Fruit fly (Drosophila melanogaster): Measurements from ENCODE around the gene CG2924.

CG2924 gene

dm6 chrX:2306307-2306706 lies 35.7 kb upstream of the CG2924 start (continued):
- TF ChIP-seq hth (optimal IDR thresholded peaks at IDR 0.05) (no peak), cwo (GFP tag; optimal IDR thresholded peaks at IDR 0.05) (no peak), sob (GFP tag; IDR thresholded peaks at IDR 0.05) (0 out of 2 replicates have a peak, but pooled peaks have one; percentile 25), CG3065 (GFP tag; optimal IDR thresholded peaks at IDR 0.05) (no peak), bab2 (GFP tag; optimal IDR thresholded peaks at IDR 0.05) (peak; percentile 39), nau (GFP tag; optimal IDR thresholded peaks at IDR 0.05) (peak; percentile 73), fd102C (GFP tag; optimal IDR thresholded peaks at IDR 0.05) (no peak), onecut (GFP tag; IDR thresholded peaks at IDR 0.05) (peak; percentile 13; the same call in 1 of the 2 replicates), danr (GFP tag; IDR thresholded peaks at IDR 0.05) (0 out of 2 replicates have a peak, but pooled peaks have one; percentile 22), tgo (GFP tag; IDR thresholded peaks at IDR 0.05) (peak; percentile 73), CkIIα-i1 (GFP tag; IDR thresholded peaks at IDR 0.05) (no peak), ttk (GFP tag; IDR thresholded peaks at IDR 0.05) (peak; percentile 54; the same call in 1 of the 2 replicates), CG6813 (GFP tag; optimal IDR thresholded peaks at IDR 0.05) (no peak), CG7357 (GFP tag; IDR thresholded peaks at IDR 0.05) (peak; percentile 59; the same call in 2 of the 3 replicates), CG4360 (GFP tag; IDR thresholded peaks at IDR 0.05) (no peak), Sox102F (GFP tag; optimal IDR thresholded peaks at IDR 0.05) (peak; percentile 76), CG14860 (GFP tag; IDR thresholded peaks at IDR 0.05; ENCODE audit: partially characterized antibody) (no peak), mirr (GFP tag; optimal IDR thresholded peaks at IDR 0.05) (no peak), Meics (GFP tag; optimal IDR thresholded peaks at IDR 0.05) (peak; percentile 64), CG2889 (GFP tag; IDR thresholded peaks at IDR 0.05) (no peak), Chrac-16 (GFP tag; optimal IDR thresholded peaks at IDR 0.05) (peak; percentile 38), Poxn (GFP tag; IDR thresholded peaks at IDR 0.05) (no peak), CG2199 (GFP tag; IDR thresholded peaks at IDR 0.05) (no peak), gt (GFP tag; IDR thresholded peaks at IDR 0.05) (no peak), CG11093 (GFP tag; IDR thresholded peaks at IDR 0.05) (peak; percentile 53; the same call in 2 of the 3 replicates), prd (optimal IDR thresholded peaks at IDR 0.05) (no peak), prd (GFP tag; IDR thresholded peaks at IDR 0.05) (peak; percentile 72; the same call in 2 of the 3 replicates), bsh (GFP tag; optimal IDR thresholded peaks at IDR 0.05) (peak; percentile 30 to 64), Side (GFP tag; optimal IDR thresholded peaks at IDR 0.05) (peak; percentile 5), CG4424 (GFP tag; optimal IDR thresholded peaks at IDR 0.05) (peak; percentile 67), chinmo (GFP tag; IDR thresholded peaks at IDR 0.05; ENCODE audit: partially characterized antibody) (no peak), Oli (tag; optimal IDR thresholded peaks at IDR 0.05) (peak; percentile 82), pho (GFP tag; optimal IDR thresholded peaks at IDR 0.05) (peak; percentile 35), chif (GFP tag; optimal IDR thresholded peaks at IDR 0.05) (peak; percentile 22 to 40), CG1832 (GFP tag; optimal IDR thresholded peaks at IDR 0.05) (no peak), CG11723 (GFP tag; optimal IDR thresholded peaks at IDR 0.05) (peak; percentile 44), seq (GFP tag; IDR thresholded peaks at IDR 0.05) (peak; percentile 66), ken (GFP tag; IDR thresholded peaks at IDR 0.05) (peak; percentile 38; the same call in 1 of the 3 replicates), Scr (GFP tag; IDR thresholded peaks at IDR 0.05; ENCODE audit: partially characterized antibody) (no peak), nerfin-2 (GFP tag; IDR thresholded peaks at IDR 0.05; ENCODE audit: partially characterized antibody) (no peak), D19B (GFP tag; optimal IDR thresholded peaks at IDR 0.05) (peak; percentile 22), pan (optimal IDR thresholded peaks at IDR 0.05) (no peak), pan (GFP tag; optimal IDR thresholded peaks at IDR 0.05 in 1 of 2, IDR thresholded peaks at IDR 0.05 in 1 of 2) (peak in 1 of 2 experiments; percentile 76), Ets65A (GFP tag) (peak; percentile 21), crc (GFP tag; optimal IDR thresholded peaks at IDR 0.05) (peak; percentile 42), D (optimal IDR thresholded peaks at IDR 0.05) (no peak), D (GFP tag; optimal IDR thresholded peaks at IDR 0.05) (peak; percentile 37), Dfd (GFP tag; optimal IDR thresholded peaks at IDR 0.05) (no peak), CG8924 (tag; optimal IDR thresholded peaks at IDR 0.05) (peak; percentile 44), CG30020 (tag; optimal IDR thresholded peaks at IDR 0.05) (no peak), CG10543 (GFP tag; optimal IDR thresholded peaks at IDR 0.05) (no peak), sim (GFP tag; IDR thresholded peaks at IDR 0.05) (peak; percentile 41; the same call in 1 of the 2 replicates)

All from whole organism, embryonic.